Worm (Caenorhabditis elegans) whole organism, L3 larva: ENCODE measurements around the gene gadr-3.
A peak's percentile ranks its signal among the peaks of the same experiment; 100 is the strongest.

Experiments used
- R02D3.7 ChIP-seq: fragments of 150-350 bp; optimal IDR thresholded peaks from 2 replicates; lab custom pipeline; 2014; ENCODE audit warnings: missing biosample characterization, missing genetic modification characterization
- ZK546.5 ChIP-seq: sonication (generic microtip); optimal IDR thresholded peaks from 2 replicates; lab custom pipeline; 2017; ENCODE audit warnings: missing biosample characterization, missing genetic modification characterization
- aly-2 ChIP-seq: fragments of 150-350 bp; optimal IDR thresholded peaks from 2 replicates; lab custom pipeline; 2014; ENCODE audit warnings: missing biosample characterization, missing genetic modification characterization
- ama-1 ChIP-seq: fragments of 150-350 bp; optimal IDR thresholded peaks from 2 replicates; lab custom pipeline; 2018
- ceh-16 ChIP-seq: sonication (generic microtip); optimal IDR thresholded peaks from 2 replicates; lab custom pipeline; 2017; ENCODE audit warnings: missing biosample characterization, missing genetic modification characterization
- ceh-28 ChIP-seq: fragments of 150-350 bp; optimal IDR thresholded peaks from 2 replicates; lab custom pipeline; 2014; ENCODE audit warnings: missing biosample characterization, missing genetic modification reagents, missing genetic modification characterization
- ceh-82 ChIP-seq: fragments of 150-350 bp; optimal IDR thresholded peaks from 2 replicates; lab custom pipeline; 2014; ENCODE audit warnings: missing biosample characterization, missing genetic modification characterization
- ceh-9 ChIP-seq: sonication (generic microtip); optimal IDR thresholded peaks from 2 replicates; lab custom pipeline; 2018; ENCODE audit warnings: missing biosample characterization, missing genetic modification characterization
- daf-12 ChIP-seq: fragments of 150-350 bp; optimal IDR thresholded peaks from 2 replicates; lab custom pipeline; 2014; ENCODE audit warnings: missing biosample characterization, missing genetic modification reagents, missing genetic modification characterization
- egl-27 ChIP-seq: sonication (generic microtip); optimal IDR thresholded peaks from 4 replicates; lab custom pipeline; 2017; ENCODE audit warnings: missing biosample characterization, missing genetic modification reagents, missing genetic modification characterization
- egl-5 ChIP-seq: fragments of 150-350 bp; optimal IDR thresholded peaks from 2 replicates; lab custom pipeline; 2017; ENCODE audit warnings: missing biosample characterization, missing genetic modification reagents, missing genetic modification characterization, inconsistent platforms
- elt-1 ChIP-seq: fragments of 150-350 bp; optimal IDR thresholded peaks from 2 replicates; lab custom pipeline; 2014; ENCODE audit warnings: missing biosample characterization, missing genetic modification characterization
- elt-2 ChIP-seq: sonication (generic microtip); optimal IDR thresholded peaks from 2 replicates; lab custom pipeline; 2016; ENCODE audit warnings: missing genetic modification reagents, mild to moderate bottlenecking, missing genetic modification characterization, missing compliant biosample characterization
- elt-3 ChIP-seq, 3 experiments: fragments of 150-350 bp in 1 of 3; sonication (generic microtip) in 2 of 3; optimal IDR thresholded peaks; 2 replicates in 2 of 3; 4 replicates in 1 of 3; lab custom pipeline; 2014 to 2017; ENCODE audit warnings: missing biosample characterization in 3 of 3, missing genetic modification characterization in 3 of 3
- eor-1 ChIP-seq, 2 experiments: fragments of 150-350 bp; optimal IDR thresholded peaks; 2 replicates each; lab custom pipeline; 2014 to 2018; ENCODE audit warnings: missing biosample characterization in 2 of 2, missing genetic modification characterization in 2 of 2
- fkh-10 ChIP-seq: sonication (generic microtip); optimal IDR thresholded peaks from 2 replicates; lab custom pipeline; 2017; ENCODE audit warnings: missing biosample characterization, missing genetic modification reagents, missing genetic modification characterization
- fkh-2 ChIP-seq: fragments of 150-350 bp; optimal IDR thresholded peaks from 2 replicates; lab custom pipeline; 2014; ENCODE audit warnings: missing biosample characterization, missing genetic modification reagents, missing genetic modification characterization
- fos-1 ChIP-seq: fragments of 150-350 bp; optimal IDR thresholded peaks from 2 replicates; lab custom pipeline; 2014; ENCODE audit warnings: missing biosample characterization, missing genetic modification characterization
- hmg-11 ChIP-seq: sonication (generic microtip); optimal IDR thresholded peaks from 2 replicates; lab custom pipeline; 2016; ENCODE audit warnings: missing genetic modification characterization, missing compliant biosample characterization
- jun-1 ChIP-seq: fragments of 150-350 bp; optimal IDR thresholded peaks from 2 replicates; lab custom pipeline; 2014; ENCODE audit warnings: missing biosample characterization, missing genetic modification reagents, missing genetic modification characterization
- lin-15B ChIP-seq: fragments of 150-350 bp; optimal IDR thresholded peaks from 2 replicates; lab custom pipeline; 2014; ENCODE audit warnings: missing biosample characterization, missing genetic modification characterization
- lin-39 ChIP-seq: fragments of 150-350 bp; optimal IDR thresholded peaks from 2 replicates; lab custom pipeline; 2018; ENCODE audit warnings: missing biosample characterization, missing genetic modification reagents, missing genetic modification characterization
- lsy-12 ChIP-seq: sonication (generic microtip); optimal IDR thresholded peaks from 2 replicates; lab custom pipeline; 2016; ENCODE audit warnings: mild to moderate bottlenecking, missing genetic modification characterization, missing compliant biosample characterization
- mdl-1 ChIP-seq: fragments of 150-350 bp; optimal IDR thresholded peaks from 2 replicates; lab custom pipeline; 2014; ENCODE audit warnings: missing biosample characterization, missing genetic modification characterization
- mml-1 ChIP-seq: fragments of 150-350 bp; sonication (generic microtip); optimal IDR thresholded peaks from 3 replicates; lab custom pipeline; 2014; ENCODE audit warnings: missing biosample characterization, missing genetic modification characterization
- nfya-1 ChIP-seq: sonication (generic microtip); optimal IDR thresholded peaks from 2 replicates; lab custom pipeline; 2017; ENCODE audit warnings: missing genetic modification characterization, mild to moderate bottlenecking, missing compliant biosample characterization, antibody characterized with exemption, moderate library complexity; ENCODE audit not compliant: insufficient read depth
- nhr-11 ChIP-seq: fragments of 150-350 bp; optimal IDR thresholded peaks from 2 replicates; lab custom pipeline; 2014; ENCODE audit warnings: missing biosample characterization, missing genetic modification characterization
- nhr-12 ChIP-seq: fragments of 150-350 bp; optimal IDR thresholded peaks from 2 replicates; lab custom pipeline; 2014; ENCODE audit warnings: missing biosample characterization, missing genetic modification characterization
- nhr-23 ChIP-seq: fragments of 150-350 bp; optimal IDR thresholded peaks from 2 replicates; lab custom pipeline; 2014; ENCODE audit warnings: missing biosample characterization, missing genetic modification reagents, missing genetic modification characterization
- nhr-237 ChIP-seq: fragments of 150-350 bp; optimal IDR thresholded peaks from 2 replicates; lab custom pipeline; 2014; ENCODE audit warnings: missing biosample characterization, missing genetic modification characterization
- nhr-25 ChIP-seq: sonication (generic microtip); optimal IDR thresholded peaks from 2 replicates; lab custom pipeline; 2017; ENCODE audit warnings: missing biosample characterization, missing genetic modification characterization
- nhr-28 ChIP-seq: fragments of 150-350 bp; optimal IDR thresholded peaks from 2 replicates; lab custom pipeline; 2014; ENCODE audit warnings: missing biosample characterization, missing genetic modification characterization
- nhr-43 ChIP-seq: sonication (generic microtip); optimal IDR thresholded peaks from 2 replicates; lab custom pipeline; 2016; ENCODE audit warnings: mild to moderate bottlenecking, missing genetic modification characterization, missing compliant biosample characterization; ENCODE audit not compliant: poor library complexity, severe bottlenecking
- nhr-67 ChIP-seq: fragments of 150-350 bp; optimal IDR thresholded peaks from 2 replicates; lab custom pipeline; 2014; ENCODE audit warnings: missing biosample characterization, missing genetic modification characterization
- nhr-76 ChIP-seq: fragments of 150-350 bp; sonication (generic microtip); optimal IDR thresholded peaks from 5 replicates; lab custom pipeline; 2014; ENCODE audit warnings: missing biosample characterization, missing genetic modification characterization
- nhr-77 ChIP-seq: fragments of 150-350 bp; optimal IDR thresholded peaks from 2 replicates; lab custom pipeline; 2014; ENCODE audit warnings: missing biosample characterization, missing genetic modification characterization
- pha-4 ChIP-seq: fragments of 150-350 bp; optimal IDR thresholded peaks from 2 replicates; lab custom pipeline; 2014; ENCODE audit warnings: missing biosample characterization, missing genetic modification reagents, missing genetic modification characterization
- pqm-1 ChIP-seq: fragments of 150-350 bp; optimal IDR thresholded peaks from 2 replicates; lab custom pipeline; 2017; ENCODE audit warnings: missing biosample characterization, missing genetic modification characterization, inconsistent platforms
- sea-2 ChIP-seq: fragments of 150-350 bp; sonication (generic microtip); optimal IDR thresholded peaks from 4 replicates; lab custom pipeline; 2014; ENCODE audit warnings: missing biosample characterization, missing genetic modification reagents, missing genetic modification characterization
- skn-1 ChIP-seq: fragments of 150-350 bp; optimal IDR thresholded peaks from 2 replicates; lab custom pipeline; 2014; ENCODE audit warnings: missing biosample characterization, missing genetic modification characterization
- snpc-4 ChIP-seq: fragments of 150-350 bp; optimal IDR thresholded peaks from 2 replicates; lab custom pipeline; 2014; ENCODE audit warnings: missing biosample characterization, missing genetic modification characterization
- tbx-2 ChIP-seq: sonication (generic microtip); optimal IDR thresholded peaks from 2 replicates; lab custom pipeline; 2016; ENCODE audit warnings: mild to moderate bottlenecking, missing genetic modification characterization, missing compliant biosample characterization
- unc-39 ChIP-seq: sonication (generic microtip); optimal IDR thresholded peaks from 4 replicates; lab custom pipeline; 2017; ENCODE audit warnings: missing biosample characterization, missing genetic modification characterization
- unc-62 ChIP-seq: fragments of 150-350 bp; sonication (generic microtip); optimal IDR thresholded peaks from 4 replicates; lab custom pipeline; 2014; ENCODE audit warnings: missing biosample characterization, missing genetic modification reagents, missing genetic modification characterization
- zag-1 ChIP-seq: fragments of 150-350 bp; optimal IDR thresholded peaks from 2 replicates; lab custom pipeline; 2014; ENCODE audit warnings: missing biosample characterization, missing genetic modification characterization
- ztf-11 ChIP-seq: fragments of 150-350 bp; optimal IDR thresholded peaks from 2 replicates; lab custom pipeline; 2014; ENCODE audit warnings: missing biosample characterization, missing genetic modification characterization
- ztf-4 ChIP-seq: fragments of 150-350 bp; optimal IDR thresholded peaks from 2 replicates; lab custom pipeline; 2014; ENCODE audit warnings: missing biosample characterization, missing genetic modification characterization

gadr-3 gene

DNA sequence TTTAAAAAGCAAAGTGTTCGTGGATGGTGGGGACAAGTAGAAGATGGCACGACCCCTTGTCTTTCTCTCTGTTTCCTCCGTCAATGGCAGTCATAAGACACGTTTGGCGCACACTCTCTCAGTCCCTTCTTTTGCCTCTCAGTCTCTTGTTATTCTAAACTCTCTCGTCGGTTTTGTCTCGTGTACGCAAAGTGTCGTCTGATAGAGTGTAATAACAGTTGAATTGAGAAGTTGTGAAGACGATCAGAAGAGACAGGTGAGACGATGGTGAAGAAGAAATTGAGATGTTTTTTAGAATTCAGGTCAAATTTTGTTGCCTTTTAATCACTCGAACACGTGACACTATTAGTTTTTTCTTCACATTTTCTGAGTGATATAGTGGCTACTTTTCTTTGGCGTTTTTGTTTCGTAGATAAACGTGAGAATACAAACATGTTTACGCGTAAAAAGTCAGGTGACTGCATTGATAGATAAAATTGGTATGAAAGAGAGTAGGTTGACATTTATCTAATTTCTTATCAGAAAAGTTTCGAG, 17.4 kb upstream of the gadr-3 start, which contains the start of gene F47D12.9:
Gene F47D12.9, minus strand, starts transcription at position 267 of the 534 bp plus-strand sequence.
- TF ChIP-seq snpc-4 (tag; lab: Kevin White, UChicago) = peak; percentile 30
- TF ChIP-seq unc-39 (tag; lab: Kevin White, UChicago) = no peak
- TF ChIP-seq nhr-237 (tag; lab: Kevin White, UChicago) = no peak
- peak; percentile 68 for TF ChIP-seq lin-39
- TF ChIP-seq egl-27 = no peak
- no peak for TF ChIP-seq nhr-28 (tag; lab: Kevin White, UChicago)
- no peak for TF ChIP-seq aly-2 (tag; lab: Kevin White, UChicago)
- TF ChIP-seq ceh-9 (tag; lab: Kevin White, UChicago) = no peak
- peak; percentile 90 for TF ChIP-seq nhr-23 (tag; lab: Kevin White, UChicago)
- peak; percentile 43 for TF ChIP-seq mdl-1 (tag; lab: Kevin White, UChicago)
- no peak for TF ChIP-seq eor-1 (tag; optimal IDR thresholded peaks at IDR 0.05; lab: Kevin White, UChicago)
- no peak for TF ChIP-seq nhr-12
- TF ChIP-seq fkh-10 (GFP tag; lab: Kevin White, UChicago) = no peak
- peak; percentile 55 for TF ChIP-seq pha-4 (tag; lab: Kevin White, UChicago)
- TF ChIP-seq ztf-4 (tag; lab: Kevin White, UChicago) = no peak
- peak; percentile 73 for TF ChIP-seq lsy-12 (tag; lab: Kevin White, UChicago)
- no peak for TF ChIP-seq daf-12 (tag; lab: Kevin White, UChicago)
- TF ChIP-seq mml-1 = no peak
- no peak for TF ChIP-seq tbx-2 (tag; lab: Kevin White, UChicago)
- peak; percentile 56 for TF ChIP-seq nhr-43
- TF ChIP-seq fkh-2 (tag; lab: Kevin White, UChicago) = no peak
- TF ChIP-seq egl-5 (tag; lab: Kevin White, UChicago) = peak; percentile 46
- TF ChIP-seq pqm-1 (tag; lab: Kevin White, UChicago) = peak; percentile 13
- TF ChIP-seq ceh-28 (tag; lab: Kevin White, UChicago) = peak; percentile 16
- TF ChIP-seq ceh-16 (tag; lab: Kevin White, UChicago) = no peak
- no peak for TF ChIP-seq R02D3.7 (tag; lab: Kevin White, UChicago)
- peak; percentile 77 for TF ChIP-seq lin-15B (tag; lab: Kevin White, UChicago)
- TF ChIP-seq elt-1 (tag; lab: Kevin White, UChicago) = peak; percentile 42
- peak; percentile 20 for TF ChIP-seq skn-1
- TF ChIP-seq zag-1 (tag; lab: Kevin White, UChicago) = no peak
- TF ChIP-seq hmg-11 = peak; percentile 76
- no peak for TF ChIP-seq nhr-77 (tag; lab: Kevin White, UChicago)
- no peak for TF ChIP-seq unc-62 (GFP tag; lab: Kevin White, UChicago)
- TF ChIP-seq nfya-1 (tag; lab: Kevin White, UChicago) = peak; percentile 84
- no peak for TF ChIP-seq fos-1 (tag; lab: Kevin White, UChicago)
- no peak for TF ChIP-seq nhr-67 (tag; lab: Kevin White, UChicago)
- TF ChIP-seq nhr-11 (tag; lab: Kevin White, UChicago) = no peak
- peak; percentile 91 for TF ChIP-seq nhr-25
- no peak for TF ChIP-seq ceh-82 (tag; lab: Kevin White, UChicago)
- TF ChIP-seq jun-1 (tag; lab: Kevin White, UChicago) = peak; percentile 78
- no peak for TF ChIP-seq ztf-11 (tag; lab: Kevin White, UChicago)
- no peak for TF ChIP-seq nhr-76 (tag; lab: Kevin White, UChicago)
- TF ChIP-seq sea-2 (GFP tag; lab: Kevin White, UChicago) = no peak
- TF ChIP-seq ama-1 = peak; percentile 69
- no peak for TF ChIP-seq ZK546.5 (tag; lab: Kevin White, UChicago)
- peak in 1 of 3 experiments; percentile 28 for TF ChIP-seq elt-3 (tag; optimal IDR thresholded peaks at IDR 0.05; lab: Kevin White, UChicago)
- TF ChIP-seq elt-2 = peak; percentile 92
